Fruit fly (Drosophila melanogaster) whole organism, adult: Measurements from ENCODE around the gene Nbr.

Experiments used
- CG12768 ChIP-seq: fragments of 200-800 bp; sonication (Bioruptor generic); optimal IDR thresholded peaks from 2 replicates; lab custom pipeline; 2017; ENCODE audit warnings: missing biosample characterization, missing genetic modification characterization, mild to moderate bottlenecking, moderate library complexity, missing genetic modification reagents
- CG33017 ChIP-seq: fragments of 200-800 bp; sonication (Bioruptor generic); optimal IDR thresholded peaks from 2 replicates; lab custom pipeline; 2018; ENCODE audit warnings: missing biosample characterization, mild to moderate bottlenecking, missing genetic modification characterization, moderate library complexity
- Clk ChIP-seq: fragments of 200-800 bp; sonication (Bioruptor generic); optimal IDR thresholded peaks from 2 replicates; lab custom pipeline; 2017; ENCODE audit warnings: missing biosample characterization, missing genetic modification characterization
- Crg-1 ChIP-seq: fragments of 200-800 bp; sonication (Bioruptor generic); optimal IDR thresholded peaks from 2 replicates; lab custom pipeline; 2016; ENCODE audit warnings: missing biosample characterization, missing genetic modification characterization
- kay ChIP-seq: fragments of 200-800 bp; sonication (Bioruptor generic); peaks from one replicate; lab custom pipeline; 2016; ENCODE audit warnings: missing biosample characterization, missing genetic modification characterization, borderline replicate concordance
- tj ChIP-seq: fragments of 200-800 bp; sonication (Bioruptor generic); optimal IDR thresholded peaks from 3 replicates; lab custom pipeline; 2017; ENCODE audit warnings: missing biosample characterization, mild to moderate bottlenecking, missing genetic modification characterization, moderate library complexity

- TF ChIP-seq kay (GFP tag; lab: Kevin White, UChicago) (no peak), Crg-1 (GFP tag; lab: Kevin White, UChicago) (peak; percentile 30), tj (GFP tag; lab: Kevin White, UChicago) (peak; percentile 96), CG12768 (GFP tag; lab: Kevin White, UChicago) (no peak), Clk (GFP tag; lab: Kevin White, UChicago) (no peak), CG33017 (tag; lab: Kevin White, UChicago) (no peak)
These were observed 21.0 kb downstream of the Nbr start, which contains the start of gene Dap160 for dm6 chr2L:21141714-21142500.
